Fruit fly (Drosophila melanogaster): Measurements from ENCODE around the gene Marf.

dm6 chrX:6339970-6340548 is 25.7 kb upstream of the Marf start:
- no peak for TF ChIP-seq CG11560 (tag; IDR thresholded peaks at IDR 0.05)
- no peak for TF ChIP-seq CG15479 (GFP tag; optimal IDR thresholded peaks at IDR 0.05)
- no peak for TF ChIP-seq kay (GFP tag; optimal IDR thresholded peaks at IDR 0.05)
- TF ChIP-seq CG12391 (tag; optimal IDR thresholded peaks at IDR 0.05), result peak; percentile 52
- peak; percentile 63 for TF ChIP-seq grau (tag; optimal IDR thresholded peaks at IDR 0.05)
- TF ChIP-seq nau (GFP tag; optimal IDR thresholded peaks at IDR 0.05), result no peak
- TF ChIP-seq psq (GFP tag; optimal IDR thresholded peaks at IDR 0.05), result peak; percentile 93

Measured in whole organism, embryonic.